Worm (Caenorhabditis elegans): ENCODE results near the gene T12D8.10.

- TF ChIP-seq ama-1 (optimal IDR thresholded peaks at IDR 0.05) = no peak
- no peak for TF ChIP-seq sea-1 (GFP tag; conservative IDR thresholded peaks at IDR 0.05)
- TF ChIP-seq tbx-37 (GFP tag; conservative IDR thresholded peaks at IDR 0.05) = no peak
- TF ChIP-seq tbx-11 (GFP tag; IDR thresholded peaks at IDR 0.05) = no peak
- no peak for TF ChIP-seq aly-1 (tag; optimal IDR thresholded peaks at IDR 0.05)
- no peak for TF ChIP-seq scrt-1 (GFP tag; IDR thresholded peaks at IDR 0.05)
- no peak for TF ChIP-seq ceh-13 (GFP tag; optimal IDR thresholded peaks at IDR 0.05)
- no peak for TF ChIP-seq hmbx-1 (tag; optimal IDR thresholded peaks at IDR 0.05)
- TF ChIP-seq ets-7 (tag; optimal IDR thresholded peaks at IDR 0.05) = no peak
- no peak for TF ChIP-seq ceh-36 (tag; optimal IDR thresholded peaks at IDR 0.05)
- TF ChIP-seq hmg-4 (GFP tag; optimal IDR thresholded peaks at IDR 0.05) = no peak
- no peak for TF ChIP-seq pes-1 (GFP tag; IDR thresholded peaks at IDR 0.05)
- TF ChIP-seq flt-1 (GFP tag; IDR thresholded peaks at IDR 0.05) = no peak
- TF ChIP-seq tra-4 (tag; optimal IDR thresholded peaks at IDR 0.05) = no peak
Measured at ce11 chrIII:13686309-13686708, 44.2 kb upstream of the T12D8.10 start, which contains the start of gene dyf-2.

All from whole organism, early embryonic.